Worm (Caenorhabditis elegans): Measurements from ENCODE around the gene R01H2.7.

ce11 chrIII:6988060-6988459, 57.5 kb downstream of the R01H2.7 start:
- TF ChIP-seq hlh-1 (tag; optimal IDR thresholded peaks at IDR 0.05) (peak; percentile 52), nhr-76 (tag; optimal IDR thresholded peaks at IDR 0.05) (no peak), tbx-8 (GFP tag; optimal IDR thresholded peaks at IDR 0.05) (no peak), pha-4 (tag; optimal IDR thresholded peaks at IDR 0.05) (no peak), nhr-12 (tag; optimal IDR thresholded peaks at IDR 0.05) (no peak), ham-2 (GFP tag; optimal IDR thresholded peaks at IDR 0.05) (no peak), nhr-237 (tag; optimal IDR thresholded peaks at IDR 0.05) (no peak), elt-3 (tag; optimal IDR thresholded peaks at IDR 0.05) (no peak), mep-1 (tag; optimal IDR thresholded peaks at IDR 0.05) (no peak)

All from whole organism, mixed stage, embryonic.